Fruit fly (Drosophila melanogaster): ENCODE results near the gene Cph.

Gene Cph

DNA sequence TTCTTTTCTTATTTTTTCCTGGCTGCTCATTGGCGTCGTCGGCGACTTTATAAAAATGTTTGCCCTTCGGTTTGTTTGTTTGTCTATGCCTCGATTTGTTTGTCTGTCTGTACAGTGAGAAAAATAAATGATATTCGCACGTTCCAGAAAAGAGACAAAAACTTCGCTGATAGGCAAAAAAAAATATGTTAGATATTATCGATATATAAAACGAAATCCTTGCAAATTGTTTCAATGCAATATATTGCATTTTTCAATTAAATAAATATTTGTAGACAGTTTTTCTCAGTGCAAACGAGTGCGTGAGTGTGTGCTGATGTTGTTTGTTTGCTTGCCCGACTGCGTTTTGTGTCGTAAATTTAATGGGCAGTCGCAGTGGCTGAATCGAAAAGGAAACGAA, 139.5 kb downstream of the Cph start (continued):
- TF ChIP-seq Lim3 (GFP tag; IDR thresholded peaks at IDR 0.05) (no peak), CG12071 (GFP tag; optimal IDR thresholded peaks at IDR 0.05) (peak; percentile 13), eve (GFP tag; optimal IDR thresholded peaks at IDR 0.05) (no peak), onecut (GFP tag; IDR thresholded peaks at IDR 0.05) (peak; percentile 24; the same call in 1 of the 2 replicates), CG15696 (tag; optimal IDR thresholded peaks at IDR 0.05) (peak; percentile 93), YL-1 (GFP tag; optimal IDR thresholded peaks at IDR 0.05) (no peak), CG32532 (GFP tag; IDR thresholded peaks at IDR 0.05) (no peak; the same call in 1 of the 2 replicates), HmgZ (tag; optimal IDR thresholded peaks at IDR 0.05) (no peak), emc (GFP tag; optimal IDR thresholded peaks at IDR 0.05) (no peak), Meics (GFP tag; optimal IDR thresholded peaks at IDR 0.05) (peak; percentile 47), ci (GFP tag; IDR thresholded peaks at IDR 0.05) (peak; percentile 55; the same call in 2 of the 3 replicates), cg (GFP tag; optimal IDR thresholded peaks at IDR 0.05) (peak; percentile 5), Nf-YA (GFP tag; IDR thresholded peaks at IDR 0.05) (no peak), Rfx (GFP tag; IDR thresholded peaks at IDR 0.05) (0 out of 2 replicates have a peak, but pooled peaks have one; percentile 28), insv (GFP tag; optimal IDR thresholded peaks at IDR 0.05) (no peak), CG31224 (GFP tag; IDR thresholded peaks at IDR 0.05) (no peak), ab (GFP tag; optimal IDR thresholded peaks at IDR 0.05) (no peak), Sry-β (GFP tag; optimal IDR thresholded peaks at IDR 0.05) (no peak), inv (GFP tag; IDR thresholded peaks at IDR 0.05; ENCODE audit: partially characterized antibody) (no peak), nau (GFP tag; optimal IDR thresholded peaks at IDR 0.05) (no peak), Taf1 (GFP tag; IDR thresholded peaks at IDR 0.05) (no peak), pum (GFP tag; optimal IDR thresholded peaks at IDR 0.05) (peak; percentile 53), MESR4 (GFP tag; optimal IDR thresholded peaks at IDR 0.05) (no peak), CG15479 (GFP tag; optimal IDR thresholded peaks at IDR 0.05) (peak; percentile 35), CG13424 (tag; optimal IDR thresholded peaks at IDR 0.05) (peak; percentile 57), ro (GFP tag; IDR thresholded peaks at IDR 0.05) (no peak), Ets97D (GFP tag; optimal IDR thresholded peaks at IDR 0.05) (no peak), chm (GFP tag; IDR thresholded peaks at IDR 0.05) (0 out of 2 replicates have a peak, but pooled peaks have one; percentile 41), CG9215 (GFP tag; IDR thresholded peaks at IDR 0.05) (no peak), knrl (GFP tag; IDR thresholded peaks at IDR 0.05; ENCODE audit: partially characterized antibody) (no peak), CG8281 (tag; optimal IDR thresholded peaks at IDR 0.05) (no peak), CG18476 (GFP tag; optimal IDR thresholded peaks at IDR 0.05) (peak; percentile 53), unpg (GFP tag; optimal IDR thresholded peaks at IDR 0.05) (peak; percentile 70), CG9876 (GFP tag; optimal IDR thresholded peaks at IDR 0.05) (no peak), CG2199 (GFP tag; IDR thresholded peaks at IDR 0.05) (no peak), Hmx (GFP tag; optimal IDR thresholded peaks at IDR 0.05) (no peak), CG2120 (GFP tag; optimal IDR thresholded peaks at IDR 0.05) (peak; percentile 45), CG8388 (GFP tag; optimal IDR thresholded peaks at IDR 0.05) (peak; percentile 72), CG17186 (GFP tag; optimal IDR thresholded peaks at IDR 0.05) (no peak), hbn (GFP tag; IDR thresholded peaks at IDR 0.05; ENCODE audit: partially characterized antibody) (no peak), Atf6 (GFP tag; IDR thresholded peaks at IDR 0.05) (no peak), CG17802 (tag; optimal IDR thresholded peaks at IDR 0.05) (peak; percentile 16), Sin3A (optimal IDR thresholded peaks at IDR 0.05) (no peak), H15 (GFP tag; IDR thresholded peaks at IDR 0.05) (no peak), zf30C (GFP tag; optimal IDR thresholded peaks at IDR 0.05) (peak; percentile 85), ase (GFP tag; IDR thresholded peaks at IDR 0.05) (no peak), D (optimal IDR thresholded peaks at IDR 0.05) (no peak), D (GFP tag; optimal IDR thresholded peaks at IDR 0.05) (peak; percentile 77), ranshi (GFP tag; IDR thresholded peaks at IDR 0.05) (peak; percentile 39; the same call in 1 of the 2 replicates), Dref (GFP tag; IDR thresholded peaks at IDR 0.05) (no peak), mld (GFP tag; IDR thresholded peaks at IDR 0.05; ENCODE audit: partially characterized antibody) (no peak), Dip2 (GFP tag; IDR thresholded peaks at IDR 0.05) (no peak)
